Fruit fly (Drosophila melanogaster): ENCODE data around the gene CG13917.

DNA sequence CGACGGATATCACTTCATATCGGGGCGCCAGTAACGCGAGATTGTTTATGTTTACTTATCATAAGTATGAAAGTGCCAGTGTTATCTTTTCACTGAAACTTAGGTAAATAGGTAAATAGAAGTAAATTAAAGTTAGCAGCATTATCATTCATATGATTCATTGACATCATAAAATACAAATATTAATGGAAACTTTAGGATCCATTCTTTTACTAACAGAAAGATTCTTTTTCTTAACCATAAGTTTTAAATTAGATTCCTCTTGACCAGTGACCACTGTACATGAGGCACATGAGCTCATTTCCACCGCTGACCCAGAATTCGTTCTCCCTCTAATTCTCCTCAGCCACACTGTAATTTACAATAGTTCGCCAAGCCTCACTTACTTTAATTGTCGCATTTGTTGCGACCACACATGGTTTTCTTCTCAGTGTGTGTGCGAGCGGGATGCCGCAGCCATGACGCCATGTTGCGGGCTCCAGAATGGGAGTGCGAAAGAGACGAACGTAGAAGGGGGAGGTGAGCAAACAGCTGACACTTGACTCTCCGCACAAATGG, 2.0 kb downstream of the CG13917 start:
- TF ChIP-seq CTCF (optimal IDR thresholded peaks at IDR 0.05): peak in 1 of 2 experiments; percentile 48
- TF ChIP-seq CG8478 (optimal IDR thresholded peaks at IDR 0.05): no peak
